Worm (Caenorhabditis elegans): ENCODE results near the gene gpla-1.

gpla-1 gene

ce11 chrV:11960084-11960830, 22.6 kb upstream of the gpla-1 start:
- TF ChIP-seq lin-39 (tag; optimal IDR thresholded peaks at IDR 0.05) (no peak), nhr-129 (tag; optimal IDR thresholded peaks at IDR 0.05) (no peak)

- peak; percentile 72 for TF ChIP-seq mab-5 (tag; optimal IDR thresholded peaks at IDR 0.05)
- TF ChIP-seq dmd-4 (tag; optimal IDR thresholded peaks at IDR 0.05): no peak
Observed at ce11 chrV:11958343-11959291, 21.0 kb upstream of the gpla-1 start, which contains the start of gene F58H1.5. Gene F58H1.5 (plus strand): TSS chrV:11958393.

- no peak for TF ChIP-seq nhr-10 (tag; optimal IDR thresholded peaks at IDR 0.05)
- no peak for TF ChIP-seq nhr-12 (tag; optimal IDR thresholded peaks at IDR 0.05)
- TF ChIP-seq ztf-4 (tag; optimal IDR thresholded peaks at IDR 0.05): no peak
- no peak for TF ChIP-seq unc-62 (GFP tag; optimal IDR thresholded peaks at IDR 0.05)
- no peak for TF ChIP-seq lsy-2 (tag; optimal IDR thresholded peaks at IDR 0.05)
- no peak for TF ChIP-seq mab-5 (tag; optimal IDR thresholded peaks at IDR 0.05)
- TF ChIP-seq peb-1 (tag; optimal IDR thresholded peaks at IDR 0.05): no peak
- TF ChIP-seq skn-1 (tag; optimal IDR thresholded peaks at IDR 0.05): no peak
- TF ChIP-seq ztf-1 (GFP tag; conservative IDR thresholded peaks at IDR 0.05): no peak
- no peak for TF ChIP-seq lin-39 (tag; optimal IDR thresholded peaks at IDR 0.05)
- TF ChIP-seq nhr-237 (tag; optimal IDR thresholded peaks at IDR 0.05): no peak
- TF ChIP-seq alr-1 (tag; optimal IDR thresholded peaks at IDR 0.05): no peak
- no peak for TF ChIP-seq blmp-1 (tag; optimal IDR thresholded peaks at IDR 0.05; ENCODE audit: insufficient read depth)
- no peak for TF ChIP-seq ceh-82 (tag; optimal IDR thresholded peaks at IDR 0.05)
- no peak for TF ChIP-seq F13H6.1 (tag; optimal IDR thresholded peaks at IDR 0.05)
- no peak for TF ChIP-seq crh-2 (tag; optimal IDR thresholded peaks at IDR 0.05)
- no peak for TF ChIP-seq nhr-23 (tag; optimal IDR thresholded peaks at IDR 0.05)
Observed at ce11 chrV:11955617-11956016, 18.0 kb upstream of the gpla-1 start.

ce11 chrV:11953621-11954020, 16.0 kb upstream of the gpla-1 start:
- no peak for TF ChIP-seq egl-27 (tag; optimal IDR thresholded peaks at IDR 0.05)
- no peak for TF ChIP-seq nhr-12 (tag; optimal IDR thresholded peaks at IDR 0.05)
- no peak for TF ChIP-seq fos-1 (tag; optimal IDR thresholded peaks at IDR 0.05)
- no peak for TF ChIP-seq nhr-77 (tag; optimal IDR thresholded peaks at IDR 0.05)
- no peak for TF ChIP-seq ceh-16 (tag; optimal IDR thresholded peaks at IDR 0.05)
- TF ChIP-seq ztf-4 (tag; optimal IDR thresholded peaks at IDR 0.05): no peak
- TF ChIP-seq mbf-1 (tag; optimal IDR thresholded peaks at IDR 0.05): no peak
- TF ChIP-seq sem-4 (tag; optimal IDR thresholded peaks at IDR 0.05): no peak
- TF ChIP-seq unc-55 (GFP tag; optimal IDR thresholded peaks at IDR 0.05): no peak
- no peak for TF ChIP-seq nhr-237 (tag; optimal IDR thresholded peaks at IDR 0.05)
- TF ChIP-seq Y55F3AM.14 (GFP tag; optimal IDR thresholded peaks at IDR 0.05): no peak
- no peak for TF ChIP-seq lin-39 (tag; optimal IDR thresholded peaks at IDR 0.05)
- TF ChIP-seq mab-5 (tag; optimal IDR thresholded peaks at IDR 0.05): no peak
- TF ChIP-seq lsy-2 (tag; optimal IDR thresholded peaks at IDR 0.05): no peak
- TF ChIP-seq nhr-6 (tag; optimal IDR thresholded peaks at IDR 0.05): no peak

- TF ChIP-seq dmd-4 (tag; optimal IDR thresholded peaks at IDR 0.05): no peak
- TF ChIP-seq unc-39 (tag; optimal IDR thresholded peaks at IDR 0.05): no peak
- no peak for TF ChIP-seq nhr-6 (tag; optimal IDR thresholded peaks at IDR 0.05)
- TF ChIP-seq nhr-21 (tag; optimal IDR thresholded peaks at IDR 0.05): no peak
- no peak for TF ChIP-seq alr-1 (tag; optimal IDR thresholded peaks at IDR 0.05)
- no peak for TF ChIP-seq ztf-1 (GFP tag; conservative IDR thresholded peaks at IDR 0.05)
- TF ChIP-seq nhr-11 (tag; optimal IDR thresholded peaks at IDR 0.05): no peak
- TF ChIP-seq sem-4 (tag; optimal IDR thresholded peaks at IDR 0.05): no peak
- TF ChIP-seq mbf-1 (tag; optimal IDR thresholded peaks at IDR 0.05): no peak
- TF ChIP-seq skn-1 (tag; optimal IDR thresholded peaks at IDR 0.05): no peak
- TF ChIP-seq zag-1 (tag; optimal IDR thresholded peaks at IDR 0.05): no peak
- TF ChIP-seq nhr-237 (tag; optimal IDR thresholded peaks at IDR 0.05): no peak
Observed at ce11 chrV:11952854-11953447, 15.3 kb upstream of the gpla-1 start.

Data from whole organism, L2 larva.